Fruit fly (Drosophila melanogaster) whole organism, embryonic: Measurements from ENCODE around the gene edin.

ENCODE experiments used
- CG1024 ChIP-seq: fragments of 200-800 bp; sonication (Bioruptor generic); IDR thresholded peaks from 2 replicates; pipeline ENCODE4 v1.3.6; 2022; ENCODE audit warnings: missing biosample characterization, missing genetic modification characterization
- CG11504 ChIP-seq: fragments of 200-800 bp; sonication (Bioruptor generic); optimal IDR thresholded peaks from 3 replicates; lab custom pipeline; 2019; ENCODE audit warnings: missing biosample characterization, mild to moderate bottlenecking, missing genetic modification characterization, moderate library complexity
- CG12659 ChIP-seq: fragments of 200-800 bp; sonication (Bioruptor generic); optimal IDR thresholded peaks from 3 replicates; lab custom pipeline; 2017; ENCODE audit warnings: mild to moderate bottlenecking, missing biosample characterization, missing genetic modification reagents, missing genetic modification characterization
- CG15696 ChIP-seq: fragments of 200-800 bp; sonication (Bioruptor generic); optimal IDR thresholded peaks from 2 replicates; lab custom pipeline; 2019; ENCODE audit warnings: missing biosample characterization, mild to moderate bottlenecking, missing genetic modification characterization, moderate library complexity
- CG17829 ChIP-seq: fragments of 200-800 bp; optimal IDR thresholded peaks from 2 replicates; lab custom pipeline; 2019; ENCODE audit warnings: missing biosample characterization, mild to moderate bottlenecking, missing genetic modification characterization, moderate library complexity
- CG18011 ChIP-seq: fragments of 200-800 bp; sonication (Bioruptor generic); optimal IDR thresholded peaks from 2 replicates; lab custom pipeline; 2017; ENCODE audit warnings: missing biosample characterization, missing genetic modification characterization, mild to moderate bottlenecking, moderate library complexity, missing genotype
- CG2678 ChIP-seq: fragments of 200-800 bp; sonication (Bioruptor generic); optimal IDR thresholded peaks from 3 replicates; lab custom pipeline; 2019; ENCODE audit warnings: missing biosample characterization, mild to moderate bottlenecking, missing genetic modification characterization, moderate library complexity
- CG30403 ChIP-seq: fragments of 200-800 bp; sonication (Bioruptor generic); optimal IDR thresholded peaks from 3 replicates; lab custom pipeline; 2016; ENCODE audit warnings: missing biosample characterization, missing genetic modification characterization
- CG33557 ChIP-seq: fragments of 200-800 bp; sonication (Bioruptor generic); optimal IDR thresholded peaks from 2 replicates; lab custom pipeline; 2019; ENCODE audit warnings: missing biosample characterization, mild to moderate bottlenecking, missing genetic modification characterization, moderate library complexity
- CG34376 ChIP-seq: fragments of 200-800 bp; sonication (Bioruptor generic); optimal IDR thresholded peaks from 2 replicates; lab custom pipeline; 2018; ENCODE audit warnings: missing biosample characterization, mild to moderate bottlenecking, missing genetic modification characterization
- CG5180 ChIP-seq: fragments of 200-800 bp; sonication (Bioruptor generic); optimal IDR thresholded peaks from 3 replicates; lab custom pipeline; 2017; ENCODE audit warnings: missing biosample characterization, missing genetic modification characterization, mild to moderate bottlenecking, moderate library complexity, missing genetic modification reagents
- CG7786 ChIP-seq: fragments of 200-800 bp; sonication (Bioruptor generic); optimal IDR thresholded peaks from 2 replicates; lab custom pipeline; 2016; ENCODE audit warnings: missing biosample characterization, missing genetic modification characterization
- CG8359 ChIP-seq: fragments of 200-800 bp; sonication (Bioruptor generic); optimal IDR thresholded peaks from 2 replicates; lab custom pipeline; 2017; ENCODE audit warnings: missing biosample characterization, mild to moderate bottlenecking, missing genetic modification characterization, borderline replicate concordance
- CG8944 ChIP-seq: fragments of 200-800 bp; sonication (Bioruptor generic); optimal IDR thresholded peaks from 3 replicates; lab custom pipeline; 2016; ENCODE audit warnings: missing biosample characterization, missing genetic modification characterization
- CG9727 ChIP-seq: fragments of 200-800 bp; sonication (Bioruptor generic); optimal IDR thresholded peaks from 3 replicates; lab custom pipeline; 2017; ENCODE audit warnings: missing biosample characterization, mild to moderate bottlenecking, missing genetic modification characterization
- D19A ChIP-seq: fragments of 200-800 bp; optimal IDR thresholded peaks from 3 replicates; lab custom pipeline; 2019; ENCODE audit warnings: missing biosample characterization, mild to moderate bottlenecking, missing genetic modification characterization, moderate library complexity
- HmgZ ChIP-seq: fragments of 200-800 bp; sonication (Bioruptor generic); optimal IDR thresholded peaks from 2 replicates; lab custom pipeline; 2018; ENCODE audit warnings: missing biosample characterization, mild to moderate bottlenecking, missing genetic modification characterization
- Hmr ChIP-seq: fragments of 200-800 bp; sonication (Bioruptor generic); optimal IDR thresholded peaks from 3 replicates; lab custom pipeline; 2017; ENCODE audit warnings: mild to moderate bottlenecking, missing biosample characterization, missing genetic modification reagents, missing genetic modification characterization
- Kr ChIP-seq: fragments of 200-800 bp; sonication (Bioruptor generic); optimal IDR thresholded peaks from 2 replicates; lab custom pipeline; 2017; ENCODE audit warnings: missing biosample characterization, mild to moderate bottlenecking, missing genetic modification characterization
- Lpt ChIP-seq: fragments of >200 bp; optimal IDR thresholded peaks from 2 replicates; lab custom pipeline; 2018; ENCODE audit warnings: missing biosample characterization, missing genetic modification characterization
- MESR4 ChIP-seq: fragments of 200-800 bp; sonication (Bioruptor generic); optimal IDR thresholded peaks from 2 replicates; lab custom pipeline; 2018; ENCODE audit warnings: missing biosample characterization, mild to moderate bottlenecking, missing genetic modification characterization, moderate library complexity
- Ptx1 ChIP-seq: fragments of 200-800 bp; sonication (Bioruptor generic); IDR thresholded peaks from 2 replicates; pipeline ENCODE4 v1.3.6; 2022; ENCODE audit warnings: missing biosample characterization, missing genetic modification characterization
- Sin3A ChIP-seq: fragments of >200 bp; optimal IDR thresholded peaks from 2 replicates; lab custom pipeline; 2018
- Sox100B ChIP-seq: fragments of 200-800 bp; sonication (Bioruptor generic); optimal IDR thresholded peaks from 3 replicates; lab custom pipeline; 2018; ENCODE audit warnings: missing biosample characterization, mild to moderate bottlenecking, missing genetic modification characterization
- Xbp1 ChIP-seq: fragments of 200-800 bp; sonication (Bioruptor generic); optimal IDR thresholded peaks from 3 replicates; lab custom pipeline; 2016; ENCODE audit warnings: missing biosample characterization, mild to moderate bottlenecking, missing genetic modification characterization
- bbx ChIP-seq: fragments of 200-800 bp; sonication (Bioruptor generic); IDR thresholded peaks from 2 replicates; pipeline ENCODE4 v1.3.6; 2022; ENCODE audit warnings: missing biosample characterization, missing genetic modification characterization; ENCODE audit not compliant: partially characterized antibody
- cato ChIP-seq: fragments of 200-800 bp; sonication (Bioruptor generic); optimal IDR thresholded peaks from 2 replicates; lab custom pipeline; 2016; ENCODE audit warnings: missing biosample characterization, missing genetic modification characterization, borderline replicate concordance
- cg ChIP-seq: fragments of 200-800 bp; sonication (Bioruptor generic); optimal IDR thresholded peaks from 3 replicates; lab custom pipeline; 2019; ENCODE audit warnings: missing biosample characterization, mild to moderate bottlenecking, missing genetic modification characterization, moderate library complexity
- crol ChIP-seq: fragments of 200-800 bp; sonication (Bioruptor generic); IDR thresholded peaks from 2 replicates; pipeline ENCODE4 v1.3.6; 2022; ENCODE audit warnings: missing biosample characterization, missing genetic modification characterization
- dm ChIP-seq: fragments of 200-800 bp; sonication (Bioruptor generic); optimal IDR thresholded peaks from 3 replicates; lab custom pipeline; 2016; ENCODE audit warnings: missing biosample characterization, missing genetic modification characterization
- ems ChIP-seq: fragments of 200-800 bp; sonication (Bioruptor generic); optimal IDR thresholded peaks from 3 replicates; lab custom pipeline; 2016; ENCODE audit warnings: missing biosample characterization, missing genetic modification characterization
- eyg ChIP-seq: fragments of 200-800 bp; sonication (Bioruptor generic); optimal IDR thresholded peaks from 3 replicates; lab custom pipeline; 2016; ENCODE audit warnings: missing biosample characterization, missing genetic modification characterization
- gsb-n ChIP-seq: fragments of 200-800 bp; sonication (Bioruptor generic); optimal IDR thresholded peaks from 3 replicates; lab custom pipeline; 2018; ENCODE audit warnings: missing biosample characterization, mild to moderate bottlenecking, missing genetic modification characterization
- insv ChIP-seq, 2 experiments: fragments of 200-800 bp; sonication (Bioruptor generic); optimal IDR thresholded peaks; 3 replicates each; lab custom pipeline; 2016 to 2018; ENCODE audit warnings: missing biosample characterization in 2 of 2, missing genetic modification characterization in 2 of 2
- kay ChIP-seq: fragments of 200-800 bp; sonication (Bioruptor generic); optimal IDR thresholded peaks from 2 replicates; lab custom pipeline; 2016; ENCODE audit warnings: missing biosample characterization, missing genetic modification characterization
- kni ChIP-seq: fragments of 200-800 bp; sonication (Bioruptor generic); optimal IDR thresholded peaks from 3 replicates; lab custom pipeline; 2017; ENCODE audit warnings: mild to moderate bottlenecking, missing biosample characterization, missing genetic modification reagents, missing genetic modification characterization
- lola ChIP-seq, 3 experiments: fragments of >200 bp in 2 of 3; fragments of 200-800 bp in 1 of 3; sonication (Bioruptor generic) in 1 of 3; optimal IDR thresholded peaks; 2 replicates each; lab custom pipeline; 2017 to 2019; ENCODE audit warnings: missing biosample characterization in 3 of 3, missing genetic modification characterization in 3 of 3, mild to moderate bottlenecking in 1 of 3, moderate library complexity in 1 of 3
- peb ChIP-seq: fragments of 200-800 bp; sonication (Bioruptor generic); IDR thresholded peaks from 2 replicates; pipeline ENCODE4 v1.3.6; 2022; ENCODE audit warnings: missing biosample characterization, missing genetic modification characterization
- pfk ChIP-seq: fragments of 200-800 bp; sonication (Bioruptor generic); optimal IDR thresholded peaks from 2 replicates; lab custom pipeline; 2018; ENCODE audit warnings: missing biosample characterization, mild to moderate bottlenecking, missing genetic modification characterization, moderate library complexity
- phol ChIP-seq: fragments of 200-800 bp; sonication (Bioruptor generic); optimal IDR thresholded peaks from 3 replicates; lab custom pipeline; 2018; ENCODE audit warnings: missing biosample characterization, mild to moderate bottlenecking, missing genetic modification characterization, moderate library complexity
- pnt ChIP-seq: fragments of 200-800 bp; sonication (Bioruptor generic); optimal IDR thresholded peaks from 3 replicates; lab custom pipeline; 2016; ENCODE audit warnings: missing biosample characterization, missing genetic modification characterization
- pzg ChIP-seq: fragments of 200-800 bp; sonication (Bioruptor generic); optimal IDR thresholded peaks from 3 replicates; lab custom pipeline; 2018; ENCODE audit warnings: missing biosample characterization, mild to moderate bottlenecking, missing genetic modification characterization, moderate library complexity
- ranshi ChIP-seq: fragments of 200-800 bp; sonication (Bioruptor generic); IDR thresholded peaks from 2 replicates; pipeline ENCODE4 v1.3.6; 2022; ENCODE audit warnings: missing biosample characterization, missing genetic modification characterization
- repo ChIP-seq: fragments of 200-800 bp; sonication (Bioruptor generic); optimal IDR thresholded peaks from 2 replicates; lab custom pipeline; 2016; ENCODE audit warnings: missing biosample characterization, missing genetic modification characterization
- sens ChIP-seq: fragments of 200-800 bp; sonication (Bioruptor generic); peaks from one replicate; lab custom pipeline; 2016; ENCODE audit warnings: missing biosample characterization, missing genetic modification characterization
- sens-2 ChIP-seq: fragments of 200-800 bp; sonication (Bioruptor generic); IDR thresholded peaks from 2 replicates; pipeline ENCODE4 v1.3.6; 2022; ENCODE audit warnings: missing biosample characterization, missing genetic modification characterization
- sima ChIP-seq: fragments of 200-800 bp; sonication (Bioruptor generic); optimal IDR thresholded peaks from 2 replicates; lab custom pipeline; 2016; ENCODE audit warnings: missing biosample characterization, missing genetic modification characterization
- sisA ChIP-seq: fragments of 200-800 bp; sonication (Bioruptor generic); IDR thresholded peaks from 2 replicates; pipeline ENCODE4 v1.3.6; 2022; ENCODE audit warnings: missing biosample characterization, missing genetic modification characterization
- trem ChIP-seq: fragments of 200-800 bp; optimal IDR thresholded peaks from 3 replicates; lab custom pipeline; 2019; ENCODE audit warnings: missing biosample characterization, mild to moderate bottlenecking, missing genetic modification characterization, moderate library complexity

Gene edin

DNA sequence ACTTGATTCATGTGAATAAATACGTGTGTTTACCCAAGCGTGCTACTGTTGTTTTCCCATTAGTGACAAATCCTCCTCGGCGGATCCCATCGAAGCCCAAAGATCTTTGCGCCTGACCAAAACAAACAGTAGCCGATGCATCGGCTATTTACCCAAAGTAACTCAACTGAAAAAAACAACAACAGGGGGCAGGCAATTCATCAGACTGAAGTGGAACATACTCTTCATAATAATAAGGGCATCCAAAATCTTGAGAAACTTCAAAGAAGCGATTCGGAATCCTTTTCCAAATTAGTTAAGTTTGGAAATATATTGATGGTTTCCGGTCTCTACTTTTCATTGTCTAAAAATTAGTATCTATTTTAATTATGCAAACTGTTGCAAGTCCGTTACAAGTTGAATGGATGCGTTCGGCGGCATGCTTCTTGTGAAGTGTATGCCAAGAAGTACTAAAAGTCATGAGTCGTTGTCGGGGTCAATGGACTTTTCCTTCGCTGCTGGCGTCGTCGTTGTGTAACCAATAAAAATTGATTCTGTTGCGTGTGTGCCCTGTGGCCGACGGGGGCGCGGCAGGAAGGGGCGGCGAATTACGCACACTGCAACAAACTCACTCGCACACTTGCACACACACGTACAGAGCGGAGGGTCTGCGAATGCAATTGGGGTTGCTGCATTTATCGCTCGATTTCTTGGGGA, 734 bp downstream of the edin start (continued):
- TF ChIP-seq lola (GFP tag; optimal IDR thresholded peaks at IDR 0.05; lab: Kevin White, UChicago) (peak in 1 of 3 experiments; percentile 58), CG18011 (GFP tag; lab: Kevin White, UChicago) (no peak), CG15696 (tag; lab: Kevin White, UChicago) (peak; percentile 24), repo (no peak), Ptx1 (GFP tag; lab: Robert Waterston, UW) (peak; percentile 29; the same call in 1 of the 2 replicates), CG8944 (no peak), CG7786 (GFP tag; lab: Kevin White, UChicago) (no peak), CG33557 (no peak), CG1024 (GFP tag; lab: Robert Waterston, UW) (0 out of 2 replicates have a peak, but pooled peaks have one; percentile 16), cg (GFP tag; lab: Kevin White, UChicago) (peak; percentile 71), HmgZ (tag; lab: Kevin White, UChicago) (no peak), insv (GFP tag; optimal IDR thresholded peaks at IDR 0.05; lab: Kevin White, UChicago) (no peak), trem (tag; lab: Kevin White, UChicago) (peak; percentile 15), CG34376 (GFP tag; lab: Kevin White, UChicago) (no peak), Sin3A (lab: Kevin White, UChicago) (no peak), crol (GFP tag; lab: Robert Waterston, UW) (peak; percentile 59), Hmr (GFP tag; lab: Kevin White, UChicago) (no peak), CG5180 (GFP tag; lab: Kevin White, UChicago) (peak; percentile 0), phol (tag; lab: Kevin White, UChicago) (peak; percentile 61), pfk (GFP tag; lab: Kevin White, UChicago) (no peak), kni (GFP tag; lab: Kevin White, UChicago) (peak; percentile 43), sens (peak; percentile 89), bbx (no peak), CG9727 (GFP tag; lab: Kevin White, UChicago) (peak; percentile 4), gsb-n (no peak), CG2678 (tag; lab: Kevin White, UChicago) (peak; percentile 45), pnt (GFP tag; lab: Kevin White, UChicago) (peak; percentile 38), Sox100B (GFP tag; lab: Kevin White, UChicago) (peak; percentile 37), CG30403 (GFP tag; lab: Kevin White, UChicago) (peak; percentile 4), ranshi (GFP tag; lab: Robert Waterston, UW) (no peak), Lpt (GFP tag; lab: Kevin White, UChicago) (no peak), sens-2 (GFP tag; lab: Robert Waterston, UW) (no peak), peb (GFP tag; lab: Robert Waterston, UW) (0 out of 2 replicates have a peak, but pooled peaks have one; percentile 20), kay (no peak), dm (peak; percentile 9), CG8359 (GFP tag; lab: Kevin White, UChicago) (no peak), sima (GFP tag; lab: Kevin White, UChicago) (no peak), Xbp1 (GFP tag; lab: Kevin White, UChicago) (no peak), CG11504 (peak; percentile 50), sisA (GFP tag; lab: Robert Waterston, UW) (no peak), pzg (GFP tag; lab: Kevin White, UChicago) (no peak), CG12659 (GFP tag; lab: Kevin White, UChicago) (no peak), CG17829 (tag; lab: Kevin White, UChicago) (peak; percentile 52), cato (GFP tag; lab: Kevin White, UChicago) (no peak), eyg (GFP tag; lab: Kevin White, UChicago) (no peak), Kr (GFP tag; lab: Kevin White, UChicago) (no peak), MESR4 (GFP tag; lab: Kevin White, UChicago) (no peak), D19A (tag; lab: Kevin White, UChicago) (peak; percentile 99), ems (no peak)
